Fruit fly (Drosophila melanogaster) whole organism, prepupa: ENCODE data around the gene CG14448.

ENCODE experiments used
- CG10631 ChIP-seq: fragments of 200-800 bp; sonication (Bioruptor generic); optimal IDR thresholded peaks from 2 replicates; lab custom pipeline; 2016; ENCODE audit warnings: missing biosample characterization, missing genetic modification characterization
- CG11294 ChIP-seq: fragments of 200-800 bp; sonication (Bioruptor generic); IDR thresholded peaks from 2 replicates; pipeline ENCODE4 v1.3.6; 2022; ENCODE audit warnings: missing biosample characterization, missing genetic modification characterization
- CG11762 ChIP-seq: fragments of 200-800 bp; sonication (Bioruptor generic); optimal IDR thresholded peaks from 3 replicates; lab custom pipeline; 2016; ENCODE audit warnings: missing biosample characterization, missing genetic modification characterization; ENCODE audit not compliant: insufficient read depth
- CG11902 ChIP-seq: fragments of 200-800 bp; sonication (Bioruptor generic); optimal IDR thresholded peaks from 3 replicates; lab custom pipeline; 2016; ENCODE audit warnings: missing biosample characterization, missing genetic modification characterization
- CG15336 ChIP-seq: fragments of 200-800 bp; sonication (Bioruptor generic); IDR thresholded peaks from 2 replicates; pipeline ENCODE4 v1.3.6; 2022; ENCODE audit warnings: missing biosample characterization, missing genetic modification characterization
- CG1621 ChIP-seq: fragments of 200-800 bp; sonication (Bioruptor generic); optimal IDR thresholded peaks from 3 replicates; lab custom pipeline; 2018; ENCODE audit warnings: missing biosample characterization, mild to moderate bottlenecking, missing genetic modification characterization
- CG16779 ChIP-seq: fragments of 200-800 bp; sonication (Bioruptor generic); optimal IDR thresholded peaks from 3 replicates; lab custom pipeline; 2017; ENCODE audit warnings: missing biosample characterization, mild to moderate bottlenecking, missing genetic modification characterization
- CG3032 ChIP-seq: fragments of 200-800 bp; optimal IDR thresholded peaks from 2 replicates; lab custom pipeline; 2019; ENCODE audit warnings: missing biosample characterization, mild to moderate bottlenecking, missing genetic modification characterization, moderate library complexity
- CG31627 ChIP-seq: fragments of 200-800 bp; sonication (Bioruptor generic); optimal IDR thresholded peaks from 3 replicates; lab custom pipeline; 2016; ENCODE audit warnings: missing biosample characterization, missing genetic modification characterization
- CG34406 ChIP-seq: fragments of 200-800 bp; sonication (Bioruptor generic); optimal IDR thresholded peaks from 3 replicates; lab custom pipeline; 2016; ENCODE audit warnings: missing biosample characterization, missing genetic modification characterization
- CG3919 ChIP-seq: fragments of 200-800 bp; sonication (Bioruptor generic); optimal IDR thresholded peaks from 3 replicates; lab custom pipeline; 2016; ENCODE audit warnings: missing biosample characterization, missing genetic modification characterization
- CG4318 ChIP-seq: fragments of 200-800 bp; sonication (Bioruptor generic); optimal IDR thresholded peaks from 3 replicates; lab custom pipeline; 2017; ENCODE audit warnings: missing biosample characterization, mild to moderate bottlenecking, missing genetic modification characterization
- CG6163 ChIP-seq: fragments of 200-800 bp; sonication (Bioruptor generic); IDR thresholded peaks from 3 replicates; pipeline ENCODE4 v1.3.6; 2022; ENCODE audit warnings: missing biosample characterization, missing genetic modification characterization
- CG6276 ChIP-seq: fragments of 200-800 bp; sonication (Bioruptor generic); optimal IDR thresholded peaks from 2 replicates; lab custom pipeline; 2017; ENCODE audit warnings: missing biosample characterization, mild to moderate bottlenecking, missing genetic modification characterization
- CG6792 ChIP-seq: fragments of 200-800 bp; sonication (Bioruptor generic); optimal IDR thresholded peaks from 3 replicates; lab custom pipeline; 2016; ENCODE audit warnings: missing biosample characterization, missing genetic modification characterization
- CG6808 ChIP-seq: fragments of 200-800 bp; sonication (Bioruptor generic); optimal IDR thresholded peaks from 3 replicates; lab custom pipeline; 2017; ENCODE audit warnings: missing biosample characterization, missing genetic modification characterization, mild to moderate bottlenecking, moderate library complexity, missing genetic modification reagents
- CG7368 ChIP-seq: fragments of 200-800 bp; sonication (Bioruptor generic); optimal IDR thresholded peaks from 3 replicates; lab custom pipeline; 2016; ENCODE audit warnings: missing biosample characterization, missing genetic modification characterization
- CG8319 ChIP-seq: fragments of 200-800 bp; sonication (Bioruptor generic); optimal IDR thresholded peaks from 3 replicates; lab custom pipeline; 2016; ENCODE audit warnings: missing biosample characterization, missing genetic modification characterization
- CG8632 ChIP-seq: fragments of 200-800 bp; sonication (Bioruptor generic); optimal IDR thresholded peaks from 3 replicates; lab custom pipeline; 2016; ENCODE audit warnings: missing biosample characterization, missing genetic modification characterization
- Eip75B ChIP-seq: fragments of 200-800 bp; sonication (Bioruptor generic); optimal IDR thresholded peaks from 3 replicates; lab custom pipeline; 2016; ENCODE audit warnings: missing biosample characterization, missing genetic modification characterization
- Eip93F ChIP-seq: fragments of 200-800 bp; sonication (Bioruptor generic); optimal IDR thresholded peaks from 2 replicates; lab custom pipeline; 2016; ENCODE audit warnings: missing biosample characterization, mild to moderate bottlenecking, missing genetic modification characterization
- Ets21C ChIP-seq: fragments of 200-800 bp; sonication (Bioruptor generic); optimal IDR thresholded peaks from 3 replicates; lab custom pipeline; 2016; ENCODE audit warnings: missing biosample characterization, missing genetic modification characterization
- Ets96B ChIP-seq: fragments of 200-800 bp; optimal IDR thresholded peaks from 2 replicates; lab custom pipeline; 2019; ENCODE audit warnings: missing biosample characterization, mild to moderate bottlenecking, missing genetic modification characterization, moderate library complexity
- Hr38 ChIP-seq: sonication (Bioruptor generic); optimal IDR thresholded peaks from 2 replicates; lab custom pipeline; 2016; ENCODE audit warnings: missing biosample characterization, missing genetic modification characterization
- Hr39 ChIP-seq: fragments of 200-800 bp; sonication (Bioruptor generic); optimal IDR thresholded peaks from 2 replicates; lab custom pipeline; 2016; ENCODE audit warnings: missing biosample characterization, missing genetic modification characterization
- Hr4 ChIP-seq: fragments of 200-800 bp; sonication (Bioruptor generic); optimal IDR thresholded peaks from 3 replicates; lab custom pipeline; 2016; ENCODE audit warnings: missing biosample characterization, missing genetic modification characterization
- Lpt ChIP-seq: fragments of 200-800 bp; sonication (Bioruptor generic); optimal IDR thresholded peaks from 3 replicates; lab custom pipeline; 2016; ENCODE audit warnings: missing biosample characterization, missing genetic modification characterization
- OdsH ChIP-seq: fragments of 200-800 bp; sonication (Bioruptor generic); optimal IDR thresholded peaks from 3 replicates; lab custom pipeline; 2016; ENCODE audit warnings: missing biosample characterization, missing genetic modification characterization
- Smox ChIP-seq: fragments of 200-800 bp; sonication (Bioruptor generic); optimal IDR thresholded peaks from 3 replicates; lab custom pipeline; 2016; ENCODE audit warnings: missing biosample characterization, missing genetic modification characterization
- Sox102F ChIP-seq: fragments of 200-800 bp; sonication (Bioruptor generic); optimal IDR thresholded peaks from 2 replicates; lab custom pipeline; 2016; ENCODE audit warnings: missing biosample characterization, mild to moderate bottlenecking, missing genetic modification characterization
- Sox14 ChIP-seq: fragments of 200-800 bp; sonication (Bioruptor generic); optimal IDR thresholded peaks from 3 replicates; lab custom pipeline; 2016; ENCODE audit warnings: missing biosample characterization, missing genetic modification characterization
- Sox15 ChIP-seq: fragments of 200-800 bp; sonication (Bioruptor generic); optimal IDR thresholded peaks from 3 replicates; lab custom pipeline; 2016; ENCODE audit warnings: missing biosample characterization, missing genetic modification characterization
- achi ChIP-seq: fragments of 200-800 bp; sonication (Bioruptor generic); optimal IDR thresholded peaks from 3 replicates; lab custom pipeline; 2016; ENCODE audit warnings: missing biosample characterization, missing genetic modification characterization
- acj6 ChIP-seq: fragments of 200-800 bp; sonication (Bioruptor generic); optimal IDR thresholded peaks from 3 replicates; lab custom pipeline; 2016; ENCODE audit warnings: missing biosample characterization, missing genetic modification characterization
- cyc ChIP-seq: fragments of 200-800 bp; sonication (Bioruptor generic); optimal IDR thresholded peaks from 3 replicates; lab custom pipeline; 2016; ENCODE audit warnings: missing biosample characterization, missing genetic modification characterization
- dac ChIP-seq: fragments of 200-800 bp; sonication (Bioruptor generic); optimal IDR thresholded peaks from 2 replicates; lab custom pipeline; 2017; ENCODE audit warnings: missing biosample characterization, mild to moderate bottlenecking, missing genetic modification characterization
- dsx ChIP-seq: fragments of 200-800 bp; optimal IDR thresholded peaks from 3 replicates; lab custom pipeline; 2019; ENCODE audit warnings: missing biosample characterization, mild to moderate bottlenecking, missing genetic modification characterization, moderate library complexity; ENCODE audit not compliant: poor library complexity, severe bottlenecking
- esn ChIP-seq: fragments of 200-800 bp; sonication (Bioruptor generic); optimal IDR thresholded peaks from 2 replicates; lab custom pipeline; 2016; ENCODE audit warnings: missing biosample characterization, mild to moderate bottlenecking, missing genetic modification characterization, moderate library complexity
- fd59A ChIP-seq: fragments of 200-800 bp; sonication (Bioruptor generic); optimal IDR thresholded peaks from 2 replicates; lab custom pipeline; 2017; ENCODE audit warnings: missing biosample characterization, mild to moderate bottlenecking, missing genetic modification characterization, missing genetic modification reagents
- fd85E ChIP-seq: fragments of 200-800 bp; sonication (Bioruptor generic); optimal IDR thresholded peaks from 3 replicates; lab custom pipeline; 2016; ENCODE audit warnings: missing biosample characterization, missing genetic modification characterization
- fkh ChIP-seq: fragments of 200-800 bp; sonication (Bioruptor generic); optimal IDR thresholded peaks from 3 replicates; lab custom pipeline; 2017; ENCODE audit warnings: missing biosample characterization, mild to moderate bottlenecking, missing genetic modification characterization, moderate library complexity
- lz ChIP-seq: fragments of 200-800 bp; sonication (Bioruptor generic); optimal IDR thresholded peaks from 3 replicates; lab custom pipeline; 2016; ENCODE audit warnings: missing biosample characterization, missing genetic modification characterization
- net ChIP-seq: fragments of 200-800 bp; sonication (Bioruptor generic); optimal IDR thresholded peaks from 3 replicates; lab custom pipeline; 2016; ENCODE audit warnings: missing biosample characterization, missing genetic modification characterization
- ss ChIP-seq, 2 experiments: fragments of 200-800 bp; sonication (Bioruptor generic); optimal IDR thresholded peaks; 2 replicates in 1 of 2; 3 replicates in 1 of 2; lab custom pipeline; 2017 to 2018; ENCODE audit warnings: mild to moderate bottlenecking in 2 of 2, missing biosample characterization in 2 of 2, missing genetic modification characterization in 2 of 2, moderate library complexity in 1 of 2
- svp ChIP-seq: fragments of 200-800 bp; sonication (Bioruptor generic); peaks from one replicate; lab custom pipeline; 2016; ENCODE audit warnings: missing biosample characterization, missing genetic modification characterization
- topi ChIP-seq: fragments of 200-800 bp; sonication (Bioruptor generic); optimal IDR thresholded peaks from 3 replicates; lab custom pipeline; 2016; ENCODE audit warnings: missing biosample characterization, missing genetic modification characterization
- vri ChIP-seq: fragments of 200-800 bp; sonication (Bioruptor generic); optimal IDR thresholded peaks from 3 replicates; lab custom pipeline; 2016; ENCODE audit warnings: missing biosample characterization, mild to moderate bottlenecking, missing genetic modification characterization

The CG14448 gene

DNA sequence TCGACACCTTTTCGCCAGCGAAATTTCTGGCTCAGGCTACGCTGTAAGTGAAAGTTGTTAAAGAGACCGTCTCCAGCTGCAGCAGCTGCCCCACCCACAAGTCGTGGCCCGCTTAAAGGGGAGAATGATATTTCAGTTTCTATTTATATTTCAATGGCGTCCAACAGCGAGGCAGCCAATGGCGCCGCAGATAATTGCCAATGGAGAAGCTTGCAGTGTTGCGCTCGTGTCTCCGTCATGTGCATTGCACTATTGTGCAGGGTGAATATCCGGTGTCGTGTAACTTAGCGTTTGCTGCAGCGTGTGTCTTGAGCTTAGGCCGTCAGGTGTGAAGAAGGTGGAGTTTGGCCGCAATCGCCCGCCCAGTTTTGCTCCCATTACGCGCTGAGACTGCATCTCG, 33.1 kb downstream of the CG14448 start:
- TF ChIP-seq CG8319 (no peak), cyc (GFP tag; lab: Kevin White, UChicago) (no peak), CG3919 (GFP tag; lab: Kevin White, UChicago) (no peak), CG11294 (GFP tag; lab: Robert Waterston, UW) (no peak), esn (GFP tag; lab: Kevin White, UChicago) (no peak), Eip75B (GFP tag; lab: Kevin White, UChicago) (no peak), fd59A (GFP tag; lab: Kevin White, UChicago) (no peak), CG4318 (GFP tag; lab: Kevin White, UChicago) (no peak), Eip93F (GFP tag; lab: Kevin White, UChicago) (no peak), CG3032 (tag; lab: Kevin White, UChicago) (no peak), dsx (GFP tag; lab: Kevin White, UChicago) (no peak), CG11902 (no peak), CG6276 (GFP tag; lab: Kevin White, UChicago) (no peak), CG31627 (GFP tag; lab: Kevin White, UChicago) (no peak)

DNA sequence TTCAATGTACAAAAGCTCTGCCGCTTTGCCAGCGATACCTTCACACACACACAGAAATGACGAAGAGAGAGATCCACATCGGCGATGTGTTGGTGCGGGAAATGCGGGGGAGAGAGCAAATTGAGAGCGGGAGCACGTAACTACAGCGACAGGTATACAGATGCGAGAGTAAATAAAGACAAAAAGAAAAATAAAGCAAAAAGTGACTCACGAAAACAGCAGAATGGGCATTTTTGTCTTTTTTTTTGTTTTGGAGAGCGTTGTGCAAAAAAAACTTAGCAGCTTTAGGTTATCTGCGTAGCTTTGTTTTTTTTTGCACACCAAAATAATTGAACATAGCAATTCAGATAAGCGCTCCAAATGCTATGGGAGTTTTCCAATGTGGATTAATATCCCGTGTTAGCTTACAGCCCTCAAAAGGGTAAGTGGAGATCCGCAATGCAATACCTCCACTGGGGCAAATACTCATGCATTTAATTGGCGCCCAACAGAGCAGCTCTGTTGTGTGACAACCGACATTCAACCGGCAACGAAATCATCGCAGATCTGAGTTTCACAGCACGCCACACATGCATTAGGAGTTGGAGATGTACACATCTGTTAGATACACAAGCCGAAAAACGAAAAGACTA, 34.4 kb downstream of the CG14448 start:
- TF ChIP-seq dac (GFP tag; lab: Kevin White, UChicago) (peak; percentile 54), CG10631 (GFP tag; lab: Kevin White, UChicago) (no peak), esn (GFP tag; lab: Kevin White, UChicago) (peak; percentile 66), Sox14 (GFP tag; lab: Kevin White, UChicago) (peak; percentile 78), fkh (GFP tag; lab: Kevin White, UChicago) (peak; percentile 85), CG11902 (no peak), CG6163 (GFP tag; lab: Robert Waterston, UW) (peak; percentile 97), CG1621 (tag; lab: Kevin White, UChicago) (peak; percentile 88), CG11762 (GFP tag; lab: Kevin White, UChicago) (peak; percentile 85), Hr4 (GFP tag; lab: Kevin White, UChicago) (peak; percentile 46), CG7368 (GFP tag; lab: Kevin White, UChicago) (peak; percentile 59), net (GFP tag; lab: Kevin White, UChicago) (peak; percentile 89), Smox (GFP tag; lab: Kevin White, UChicago) (peak; percentile 59), cyc (GFP tag; lab: Kevin White, UChicago) (peak; percentile 26), vri (GFP tag; lab: Kevin White, UChicago) (peak; percentile 98), CG15336 (GFP tag; lab: Robert Waterston, UW) (peak; percentile 93), CG6792 (GFP tag; lab: Kevin White, UChicago) (peak; percentile 55), CG3032 (tag; lab: Kevin White, UChicago) (peak; percentile 68), CG8319 (peak; percentile 58), CG6808 (GFP tag; lab: Kevin White, UChicago) (peak; percentile 94), CG3919 (GFP tag; lab: Kevin White, UChicago) (peak; percentile 79), CG31627 (GFP tag; lab: Kevin White, UChicago) (peak; percentile 13), Hr39 (GFP tag; lab: Kevin White, UChicago) (no peak), Sox15 (no peak), fd85E (GFP tag; lab: Kevin White, UChicago) (peak; percentile 68), Ets96B (tag; lab: Kevin White, UChicago) (peak; percentile 66), CG16779 (tag; lab: Kevin White, UChicago) (peak; percentile 96), OdsH (GFP tag; lab: Kevin White, UChicago) (peak; percentile 74), topi (GFP tag; lab: Kevin White, UChicago) (peak; percentile 77), CG34406 (GFP tag; lab: Kevin White, UChicago) (peak; percentile 74), Hr38 (peak; percentile 36), lz (GFP tag; lab: Kevin White, UChicago) (peak; percentile 35), ss (GFP tag; optimal IDR thresholded peaks at IDR 0.05; lab: Kevin White, UChicago) (peak; percentile 96 to 98), CG8632 (peak; percentile 76), fd59A (GFP tag; lab: Kevin White, UChicago) (peak; percentile 60), Eip75B (GFP tag; lab: Kevin White, UChicago) (peak; percentile 43), Ets21C (GFP tag; lab: Kevin White, UChicago) (no peak), svp (GFP tag; lab: Kevin White, UChicago) (peak; percentile 85), acj6 (GFP tag; lab: Kevin White, UChicago) (peak; percentile 40), achi (GFP tag; lab: Kevin White, UChicago) (peak; percentile 75), Lpt (GFP tag; lab: Kevin White, UChicago) (peak; percentile 92), Sox102F (GFP tag; lab: Kevin White, UChicago) (peak; percentile 71), dsx (GFP tag; lab: Kevin White, UChicago) (peak; percentile 72), CG11294 (GFP tag; lab: Robert Waterston, UW) (peak; percentile 73)
